Worm (Caenorhabditis elegans) whole organism, midembryonic: Measurements from ENCODE around the gene srg-39.

Source experiments
- T22C8.4 ChIP-seq: fragments of 200-800 bp; sonication (Bioruptor generic); IDR thresholded peaks from 2 replicates; pipeline ENCODE4 v1.3.6; 2022; ENCODE audit warnings: missing genetic modification characterization, missing compliant biosample characterization
- cog-1 ChIP-seq: sonication (generic microtip); optimal IDR thresholded peaks from 2 replicates; lab custom pipeline; 2016; ENCODE audit warnings: missing genetic modification characterization, missing compliant biosample characterization
- flt-1 ChIP-seq: fragments of 200-800 bp; sonication (Bioruptor generic); IDR thresholded peaks from 2 replicates; pipeline ENCODE4 v1.3.6; 2022; ENCODE audit warnings: missing genetic modification characterization, missing compliant biosample characterization
- klf-2 ChIP-seq: fragments of 200-800 bp; sonication (Bioruptor generic); conservative IDR thresholded peaks from 2 replicates; pipeline ENCODE4 v1.3.6; 2022; ENCODE audit warnings: missing genetic modification reagents, missing genetic modification characterization, missing compliant biosample characterization
- med-1 ChIP-seq: sonication (generic microtip); optimal IDR thresholded peaks from 2 replicates; lab custom pipeline; 2017; ENCODE audit warnings: missing genetic modification characterization, mild to moderate bottlenecking, missing compliant biosample characterization, antibody characterized with exemption, missing genetic modification reagents; ENCODE audit not compliant: insufficient read depth
- ref-1 ChIP-seq: fragments of 200-800 bp; sonication (Bioruptor generic); conservative IDR thresholded peaks from 2 replicates; pipeline ENCODE4 v1.3.6; 2022; ENCODE audit warnings: missing genetic modification reagents, missing genetic modification characterization, missing compliant biosample characterization
- tab-1 ChIP-seq: fragments of 200-800 bp; sonication (Bioruptor generic); IDR thresholded peaks from 2 replicates; pipeline ENCODE4 v1.3.6; 2022; ENCODE audit warnings: missing genetic modification characterization, missing compliant biosample characterization
- ztf-23 ChIP-seq: fragments of 200-800 bp; sonication (Bioruptor generic); IDR thresholded peaks from 2 replicates; pipeline ENCODE4 v1.3.6; 2022; ENCODE audit warnings: missing genetic modification reagents, missing genetic modification characterization, missing compliant biosample characterization
- ztf-29 ChIP-seq: fragments of 200-800 bp; sonication (Bioruptor generic); IDR thresholded peaks from 2 replicates; pipeline ENCODE4 v1.3.6; 2022; ENCODE audit warnings: missing genetic modification reagents, missing genetic modification characterization, missing compliant biosample characterization

The srg-39 gene

ce11 chrV:11172667-11173066 is 20.4 kb upstream of the srg-39 start:
- TF ChIP-seq ztf-23 (GFP tag; lab: Robert Waterston, UW) (no peak), klf-2 (no peak), tab-1 (GFP tag; lab: Robert Waterston, UW) (no peak), flt-1 (GFP tag; lab: Robert Waterston, UW) (no peak), T22C8.4 (GFP tag; lab: Robert Waterston, UW) (no peak), ztf-29 (GFP tag; lab: Robert Waterston, UW) (no peak), ref-1 (GFP tag; lab: Robert Waterston, UW) (no peak), cog-1 (no peak), med-1 (GFP tag; lab: Kevin White, UChicago) (no peak)

ce11 chrV:11171906-11172305 is 19.7 kb upstream of the srg-39 start, which contains the start of gene T19C4.5:
TSS of gene T19C4.5 (plus strand) at chrV:11172213.
- TF ChIP-seq cog-1, result no peak
- TF ChIP-seq tab-1 (GFP tag; lab: Robert Waterston, UW), result no peak
- no peak for TF ChIP-seq ztf-23 (GFP tag; lab: Robert Waterston, UW)
- no peak for TF ChIP-seq klf-2
- no peak for TF ChIP-seq ztf-29 (GFP tag; lab: Robert Waterston, UW)
- TF ChIP-seq flt-1 (GFP tag; lab: Robert Waterston, UW), result no peak
- TF ChIP-seq med-1 (GFP tag; lab: Kevin White, UChicago), result no peak
- no peak for TF ChIP-seq T22C8.4 (GFP tag; lab: Robert Waterston, UW)
- no peak for TF ChIP-seq ref-1 (GFP tag; lab: Robert Waterston, UW)

ce11 chrV:11170564-11171329 is 18.5 kb upstream of the srg-39 start:
- TF ChIP-seq tab-1 (GFP tag; lab: Robert Waterston, UW), result no peak
- TF ChIP-seq med-1 (GFP tag; lab: Kevin White, UChicago), result no peak
- TF ChIP-seq klf-2, result no peak
- TF ChIP-seq ztf-23 (GFP tag; lab: Robert Waterston, UW), result no peak
- no peak for TF ChIP-seq ztf-29 (GFP tag; lab: Robert Waterston, UW)
- TF ChIP-seq ref-1 (GFP tag; lab: Robert Waterston, UW), result no peak
- TF ChIP-seq cog-1, result no peak
- no peak for TF ChIP-seq flt-1 (GFP tag; lab: Robert Waterston, UW)
- no peak for TF ChIP-seq T22C8.4 (GFP tag; lab: Robert Waterston, UW)

- TF ChIP-seq ztf-23 (GFP tag; lab: Robert Waterston, UW), result no peak
- TF ChIP-seq ref-1 (GFP tag; lab: Robert Waterston, UW), result no peak
- TF ChIP-seq T22C8.4 (GFP tag; lab: Robert Waterston, UW), result no peak
- no peak for TF ChIP-seq tab-1 (GFP tag; lab: Robert Waterston, UW)
- TF ChIP-seq cog-1, result no peak
- TF ChIP-seq ztf-29 (GFP tag; lab: Robert Waterston, UW), result no peak
- TF ChIP-seq klf-2, result no peak
- no peak for TF ChIP-seq flt-1 (GFP tag; lab: Robert Waterston, UW)
- no peak for TF ChIP-seq med-1 (GFP tag; lab: Kevin White, UChicago)
Measured at ce11 chrV:11167745-11168144, 15.5 kb upstream of the srg-39 start.

- TF ChIP-seq med-1 (GFP tag; lab: Kevin White, UChicago), result no peak
- no peak for TF ChIP-seq ztf-23 (GFP tag; lab: Robert Waterston, UW)
- TF ChIP-seq klf-2, result no peak
- no peak for TF ChIP-seq ztf-29 (GFP tag; lab: Robert Waterston, UW)
- TF ChIP-seq ref-1 (GFP tag; lab: Robert Waterston, UW), result no peak
- no peak for TF ChIP-seq cog-1
- no peak for TF ChIP-seq tab-1 (GFP tag; lab: Robert Waterston, UW)
- TF ChIP-seq T22C8.4 (GFP tag; lab: Robert Waterston, UW), result no peak
- TF ChIP-seq flt-1 (GFP tag; lab: Robert Waterston, UW), result no peak
Measured at ce11 chrV:11164475-11164874, 12.2 kb upstream of the srg-39 start, which contains the start of gene srg-40. TSS of gene srg-40 (minus strand) at chrV:11164575.

- TF ChIP-seq T22C8.4 (GFP tag; lab: Robert Waterston, UW), result no peak
- TF ChIP-seq klf-2, result no peak
- TF ChIP-seq tab-1 (GFP tag; lab: Robert Waterston, UW), result no peak
- no peak for TF ChIP-seq ref-1 (GFP tag; lab: Robert Waterston, UW)
- TF ChIP-seq med-1 (GFP tag; lab: Kevin White, UChicago), result no peak
- TF ChIP-seq cog-1, result no peak
- TF ChIP-seq ztf-29 (GFP tag; lab: Robert Waterston, UW), result no peak
- TF ChIP-seq flt-1 (GFP tag; lab: Robert Waterston, UW), result no peak
- no peak for TF ChIP-seq ztf-23 (GFP tag; lab: Robert Waterston, UW)
Measured at ce11 chrV:11161791-11162190, 9.6 kb upstream of the srg-39 start, which contains the start of gene srg-41. TSS of gene srg-41 (minus strand) at chrV:11161891.

ce11 chrV:11157947-11158346 is 5.7 kb upstream of the srg-39 start, which contains the start of gene srg-42:
TSS of gene srg-42 (minus strand) at chrV:11158047.
- TF ChIP-seq cog-1 (no peak), flt-1 (GFP tag; lab: Robert Waterston, UW) (no peak), ztf-29 (GFP tag; lab: Robert Waterston, UW) (no peak), ref-1 (GFP tag; lab: Robert Waterston, UW) (no peak), med-1 (GFP tag; lab: Kevin White, UChicago) (no peak), tab-1 (GFP tag; lab: Robert Waterston, UW) (no peak), T22C8.4 (GFP tag; lab: Robert Waterston, UW) (no peak), ztf-23 (GFP tag; lab: Robert Waterston, UW) (no peak), klf-2 (no peak)

- no peak for TF ChIP-seq T22C8.4 (GFP tag; lab: Robert Waterston, UW)
- no peak for TF ChIP-seq ref-1 (GFP tag; lab: Robert Waterston, UW)
- TF ChIP-seq klf-2, result no peak
- no peak for TF ChIP-seq ztf-23 (GFP tag; lab: Robert Waterston, UW)
- TF ChIP-seq cog-1, result no peak
- no peak for TF ChIP-seq flt-1 (GFP tag; lab: Robert Waterston, UW)
- TF ChIP-seq ztf-29 (GFP tag; lab: Robert Waterston, UW), result no peak
- no peak for TF ChIP-seq tab-1 (GFP tag; lab: Robert Waterston, UW)
- TF ChIP-seq med-1 (GFP tag; lab: Kevin White, UChicago), result no peak
Measured at ce11 chrV:11156589-11156988, 4.4 kb upstream of the srg-39 start.
